Fruit fly (Drosophila melanogaster) whole organism, embryonic: ENCODE data around the gene Hr4.

Source experiments
- ATbp ChIP-seq: fragments of 200-800 bp; sonication (Bioruptor generic); optimal IDR thresholded peaks from 2 replicates; lab custom pipeline; 2017; ENCODE audit warnings: missing biosample characterization, mild to moderate bottlenecking, missing genetic modification characterization, missing genetic modification reagents
- CG10267 ChIP-seq: fragments of 200-800 bp; sonication (Bioruptor generic); optimal IDR thresholded peaks from 2 replicates; lab custom pipeline; 2018; ENCODE audit warnings: missing biosample characterization, mild to moderate bottlenecking, missing genetic modification characterization, moderate library complexity
- CG11398 ChIP-seq: fragments of 200-800 bp; sonication (Bioruptor generic); optimal IDR thresholded peaks from 2 replicates; lab custom pipeline; 2016; ENCODE audit warnings: missing biosample characterization, missing genetic modification characterization
- CG12104 ChIP-seq: fragments of 200-800 bp; sonication (Bioruptor generic); optimal IDR thresholded peaks from 3 replicates; lab custom pipeline; 2016; ENCODE audit warnings: missing biosample characterization, missing genetic modification characterization
- CG12391 ChIP-seq: fragments of 200-800 bp; sonication (Bioruptor generic); optimal IDR thresholded peaks from 3 replicates; lab custom pipeline; 2018; ENCODE audit warnings: missing biosample characterization, mild to moderate bottlenecking, missing genetic modification characterization, moderate library complexity
- CG13424 ChIP-seq: fragments of 200-800 bp; sonication (Bioruptor generic); optimal IDR thresholded peaks from 2 replicates; lab custom pipeline; 2019; ENCODE audit warnings: missing biosample characterization, mild to moderate bottlenecking, missing genetic modification characterization, moderate library complexity
- CG15479 ChIP-seq: fragments of 200-800 bp; sonication (Bioruptor generic); optimal IDR thresholded peaks from 3 replicates; lab custom pipeline; 2019; ENCODE audit warnings: missing biosample characterization, mild to moderate bottlenecking, missing genetic modification characterization, moderate library complexity
- CG15601 ChIP-seq: fragments of 200-800 bp; sonication (Bioruptor generic); optimal IDR thresholded peaks from 3 replicates; lab custom pipeline; 2019; ENCODE audit warnings: missing biosample characterization, mild to moderate bottlenecking, missing genetic modification characterization, moderate library complexity
- CG18262 ChIP-seq: fragments of 200-800 bp; optimal IDR thresholded peaks from 3 replicates; lab custom pipeline; 2019; ENCODE audit warnings: missing biosample characterization, mild to moderate bottlenecking, missing genetic modification characterization, moderate library complexity
- CG30020 ChIP-seq: fragments of 200-800 bp; optimal IDR thresholded peaks from 2 replicates; lab custom pipeline; 2019; ENCODE audit warnings: missing biosample characterization, mild to moderate bottlenecking, missing genetic modification characterization, moderate library complexity
- CG32772 ChIP-seq: fragments of 200-800 bp; sonication (Bioruptor generic); IDR thresholded peaks from 2 replicates; pipeline ENCODE4 v1.3.6; 2022; ENCODE audit warnings: missing biosample characterization, missing genetic modification characterization
- CG3407 ChIP-seq: fragments of 200-800 bp; sonication (Bioruptor generic); optimal IDR thresholded peaks from 2 replicates; lab custom pipeline; 2018; ENCODE audit warnings: missing biosample characterization, mild to moderate bottlenecking, missing genetic modification characterization
- CG34224 ChIP-seq: fragments of 200-800 bp; sonication (Bioruptor generic); IDR thresholded peaks from 3 replicates; pipeline ENCODE4 v1.3.6; 2022; ENCODE audit warnings: missing biosample characterization, missing genetic modification characterization; ENCODE audit not compliant: partially characterized antibody
- CG4617 ChIP-seq: fragments of 200-800 bp; sonication (Bioruptor generic); optimal IDR thresholded peaks from 3 replicates; lab custom pipeline; 2016; ENCODE audit warnings: missing biosample characterization, missing genetic modification characterization, borderline replicate concordance
- CG5180 ChIP-seq: fragments of 200-800 bp; sonication (Bioruptor generic); optimal IDR thresholded peaks from 3 replicates; lab custom pipeline; 2017; ENCODE audit warnings: missing biosample characterization, missing genetic modification characterization, mild to moderate bottlenecking, moderate library complexity, missing genetic modification reagents
- CG6175 ChIP-seq: fragments of 200-800 bp; sonication (Bioruptor generic); IDR thresholded peaks from 3 replicates; pipeline ENCODE4 v1.3.6; 2022; ENCODE audit warnings: missing biosample characterization, missing genetic modification characterization
- CG6272 ChIP-seq: fragments of 200-800 bp; sonication (Bioruptor generic); IDR thresholded peaks from 2 replicates; pipeline ENCODE4 v1.3.6; 2022; ENCODE audit warnings: missing biosample characterization, missing genetic modification characterization
- CG6689 ChIP-seq: fragments of 200-800 bp; sonication (Bioruptor generic); IDR thresholded peaks from 2 replicates; pipeline ENCODE4 v1.3.6; 2022; ENCODE audit warnings: missing biosample characterization, missing genetic modification characterization
- Chrac-16 ChIP-seq: fragments of 200-800 bp; sonication (Bioruptor generic); optimal IDR thresholded peaks from 3 replicates; lab custom pipeline; 2016; ENCODE audit warnings: missing biosample characterization, missing genetic modification characterization
- Dip2 ChIP-seq: fragments of 200-800 bp; sonication (Bioruptor generic); IDR thresholded peaks from 2 replicates; pipeline ENCODE4 v1.3.6; 2022; ENCODE audit warnings: missing biosample characterization, missing genetic modification characterization
- Dref ChIP-seq: fragments of 200-800 bp; sonication (Bioruptor generic); IDR thresholded peaks from 2 replicates; pipeline ENCODE4 v1.3.6; 2022; ENCODE audit warnings: missing biosample characterization, missing genetic modification characterization
- Elba2 ChIP-seq: fragments of 200-800 bp; sonication (Bioruptor generic); optimal IDR thresholded peaks from 3 replicates; lab custom pipeline; 2016; ENCODE audit warnings: missing biosample characterization, missing genetic modification characterization
- Fer3 ChIP-seq: fragments of 200-800 bp; sonication (Bioruptor generic); optimal IDR thresholded peaks from 2 replicates; lab custom pipeline; 2018; ENCODE audit warnings: missing biosample characterization, mild to moderate bottlenecking, missing genetic modification characterization, moderate library complexity
- Hey ChIP-seq: fragments of 200-800 bp; sonication (Bioruptor generic); optimal IDR thresholded peaks from 3 replicates; lab custom pipeline; 2018; ENCODE audit warnings: missing biosample characterization, mild to moderate bottlenecking, missing genetic modification characterization
- HmgZ ChIP-seq: fragments of 200-800 bp; sonication (Bioruptor generic); optimal IDR thresholded peaks from 2 replicates; lab custom pipeline; 2018; ENCODE audit warnings: missing biosample characterization, mild to moderate bottlenecking, missing genetic modification characterization
- Nf-YC ChIP-seq: fragments of 200-800 bp; optimal IDR thresholded peaks from 3 replicates; lab custom pipeline; 2019; ENCODE audit warnings: missing biosample characterization, mild to moderate bottlenecking, missing genetic modification characterization, moderate library complexity
- PHDP ChIP-seq: fragments of 200-800 bp; sonication (Bioruptor generic); optimal IDR thresholded peaks from 3 replicates; lab custom pipeline; 2018; ENCODE audit warnings: missing biosample characterization, mild to moderate bottlenecking, missing genetic modification characterization, moderate library complexity
- Scr ChIP-seq: fragments of 200-800 bp; sonication (Bioruptor generic); IDR thresholded peaks from 2 replicates; pipeline ENCODE4 v1.3.6; 2022; ENCODE audit warnings: missing biosample characterization, missing genetic modification characterization; ENCODE audit not compliant: partially characterized antibody
- ara ChIP-seq: fragments of 200-800 bp; sonication (Bioruptor generic); IDR thresholded peaks from 2 replicates; pipeline ENCODE4 v1.3.6; 2022; ENCODE audit warnings: missing biosample characterization, missing genetic modification characterization
- ase ChIP-seq: fragments of 200-800 bp; sonication (Bioruptor generic); IDR thresholded peaks from 3 replicates; pipeline ENCODE4 v1.3.6; 2022; ENCODE audit warnings: missing biosample characterization, missing genetic modification characterization
- bowl ChIP-seq: fragments of 200-800 bp; sonication (Bioruptor generic); IDR thresholded peaks from 2 replicates; pipeline ENCODE4 v1.3.6; 2022; ENCODE audit warnings: missing biosample characterization, missing genetic modification characterization
- chif ChIP-seq, 2 experiments: fragments of 200-800 bp; sonication (Bioruptor generic); optimal IDR thresholded peaks; 3 replicates each; lab custom pipeline; 2016; ENCODE audit warnings: missing biosample characterization in 2 of 2, missing genetic modification characterization in 2 of 2
- chm ChIP-seq: fragments of 200-800 bp; sonication (Bioruptor generic); IDR thresholded peaks from 2 replicates; pipeline ENCODE4 v1.3.6; 2022; ENCODE audit warnings: missing biosample characterization, missing genetic modification characterization
- corto ChIP-seq: fragments of 200-800 bp; sonication (Bioruptor generic); optimal IDR thresholded peaks from 2 replicates; lab custom pipeline; 2016; ENCODE audit warnings: missing biosample characterization, mild to moderate bottlenecking, missing genetic modification characterization, moderate library complexity
- croc ChIP-seq: fragments of 200-800 bp; sonication (Bioruptor generic); conservative IDR thresholded peaks from 3 replicates; pipeline ENCODE4 v1.3.6; 2022; ENCODE audit warnings: missing biosample characterization, missing genetic modification characterization
- da ChIP-seq: fragments of 200-800 bp; sonication (Bioruptor generic); optimal IDR thresholded peaks from 2 replicates; lab custom pipeline; 2016; ENCODE audit warnings: missing biosample characterization, missing genetic modification characterization
- dmrt11E ChIP-seq: fragments of 200-800 bp; sonication (Bioruptor generic); optimal IDR thresholded peaks from 3 replicates; lab custom pipeline; 2018; ENCODE audit warnings: missing biosample characterization, mild to moderate bottlenecking, missing genetic modification characterization, moderate library complexity
- eyg ChIP-seq: fragments of 200-800 bp; sonication (Bioruptor generic); optimal IDR thresholded peaks from 3 replicates; lab custom pipeline; 2016; ENCODE audit warnings: missing biosample characterization, missing genetic modification characterization
- fd64A ChIP-seq: fragments of 200-800 bp; sonication (Bioruptor generic); optimal IDR thresholded peaks from 3 replicates; lab custom pipeline; 2018; ENCODE audit warnings: missing biosample characterization, mild to moderate bottlenecking, missing genetic modification characterization
- hkb ChIP-seq, 2 experiments: fragments of 200-800 bp in 1 of 2; fragments of >200 bp in 1 of 2; sonication (Bioruptor generic) in 1 of 2; IDR thresholded peaks in 1 of 2; optimal IDR thresholded peaks in 1 of 2; 2 replicates each; pipeline versions ENCODE4 v1.3.6 to Lab custom; 2017 to 2022; ENCODE audit warnings: missing biosample characterization in 1 of 2, missing genetic modification characterization in 1 of 2
- klu ChIP-seq: fragments of 200-800 bp; sonication (Bioruptor generic); IDR thresholded peaks from 2 replicates; pipeline ENCODE4 v1.3.6; 2022; ENCODE audit warnings: missing biosample characterization, missing genetic modification characterization
- lov ChIP-seq, 2 experiments: fragments of 200-800 bp in 1 of 2; fragments of >200 bp in 1 of 2; sonication (Bioruptor generic) in 1 of 2; IDR thresholded peaks in 1 of 2; optimal IDR thresholded peaks in 1 of 2; 2 replicates in 1 of 2; 3 replicates in 1 of 2; pipeline versions ENCODE4 v1.3.6 to Lab custom; 2017 to 2022; ENCODE audit warnings: missing biosample characterization in 1 of 2, missing genetic modification characterization in 1 of 2
- odd ChIP-seq: fragments of 200-800 bp; sonication (Bioruptor generic); optimal IDR thresholded peaks from 2 replicates; lab custom pipeline; 2017; ENCODE audit warnings: missing biosample characterization, mild to moderate bottlenecking, missing genetic modification characterization
- pros ChIP-seq: fragments of 200-800 bp; sonication (Bioruptor generic); optimal IDR thresholded peaks from 3 replicates; lab custom pipeline; 2019; ENCODE audit warnings: missing biosample characterization, mild to moderate bottlenecking, missing genetic modification characterization, moderate library complexity
- ranshi ChIP-seq: fragments of 200-800 bp; sonication (Bioruptor generic); IDR thresholded peaks from 2 replicates; pipeline ENCODE4 v1.3.6; 2022; ENCODE audit warnings: missing biosample characterization, missing genetic modification characterization
- slbo ChIP-seq: fragments of 200-800 bp; sonication (Bioruptor generic); IDR thresholded peaks from 2 replicates; pipeline ENCODE4 v1.3.6; 2022; ENCODE audit warnings: missing biosample characterization, missing genetic modification characterization
- sr ChIP-seq: fragments of 200-800 bp; sonication (Bioruptor generic); IDR thresholded peaks from 3 replicates; pipeline ENCODE4 v1.3.6; 2022; ENCODE audit warnings: missing biosample characterization, missing genetic modification characterization
- z ChIP-seq: fragments of 200-800 bp; sonication (Bioruptor generic); IDR thresholded peaks from 3 replicates; pipeline ENCODE4 v1.3.6; 2022; ENCODE audit warnings: missing biosample characterization, missing genetic modification characterization
- zfh1 ChIP-seq: fragments of 200-800 bp; sonication (Bioruptor generic); IDR thresholded peaks from 3 replicates; pipeline ENCODE4 v1.3.6; 2022; ENCODE audit warnings: missing biosample characterization, missing genetic modification characterization

Hr4 gene

dm6 chrX:1948508-1949065 is 6.8 kb downstream of the Hr4 start (continued):
- TF ChIP-seq PHDP (tag; lab: Kevin White, UChicago) (peak; percentile 78), ranshi (GFP tag; lab: Robert Waterston, UW) (peak; percentile 66; the same call in 1 of the 2 replicates), CG10267 (tag; lab: Kevin White, UChicago) (no peak), CG32772 (GFP tag; lab: Robert Waterston, UW) (0 out of 2 replicates have a peak, but pooled peaks have one; percentile 25), klu (GFP tag; lab: Robert Waterston, UW) (0 out of 2 replicates have a peak, but pooled peaks have one; percentile 45), Chrac-16 (GFP tag; lab: Kevin White, UChicago) (peak; percentile 41), Dref (GFP tag; lab: Robert Waterston, UW) (no peak), da (GFP tag; lab: Kevin White, UChicago) (no peak), ATbp (GFP tag; lab: Kevin White, UChicago) (peak; percentile 31), chif (GFP tag; optimal IDR thresholded peaks at IDR 0.05; lab: Kevin White, UChicago) (peak in 1 of 2 experiments; percentile 3), CG11398 (GFP tag; lab: Kevin White, UChicago) (no peak), CG6689 (peak; percentile 55), CG30020 (tag; lab: Kevin White, UChicago) (no peak), dmrt11E (no peak), CG13424 (peak; percentile 17), z (GFP tag; lab: Robert Waterston, UW) (no peak), odd (no peak), ara (GFP tag; lab: Robert Waterston, UW) (0 out of 2 replicates have a peak, but pooled peaks have one; percentile 26), croc (GFP tag; lab: Robert Waterston, UW) (no peak), lov (optimal IDR thresholded peaks at IDR 0.05; lab: Kevin White, UChicago) (no peak), lov (GFP tag; IDR thresholded peaks at IDR 0.05; lab: Robert Waterston, UW) (no peak), CG5180 (no peak), chm (GFP tag; lab: Robert Waterston, UW) (no peak), HmgZ (peak; percentile 61), CG15601 (tag; lab: Kevin White, UChicago) (no peak), CG3407 (no peak), Elba2 (GFP tag; lab: Kevin White, UChicago) (no peak), CG6175 (GFP tag; lab: Robert Waterston, UW) (no peak), Nf-YC (tag; lab: Kevin White, UChicago) (no peak), fd64A (GFP tag; lab: Kevin White, UChicago) (no peak), zfh1 (GFP tag; lab: Robert Waterston, UW) (peak; percentile 47; the same call in 1 of the 3 replicates), CG15479 (GFP tag; lab: Kevin White, UChicago) (no peak), ase (GFP tag; lab: Robert Waterston, UW) (no peak), CG34224 (GFP tag; lab: Robert Waterston, UW) (no peak), slbo (peak; percentile 81), Fer3 (tag; lab: Kevin White, UChicago) (peak; percentile 59), corto (no peak), CG18262 (peak; percentile 15), CG12391 (peak; percentile 40), CG4617 (GFP tag; lab: Kevin White, UChicago) (no peak), Dip2 (GFP tag; lab: Robert Waterston, UW) (no peak), eyg (GFP tag; lab: Kevin White, UChicago) (no peak), Hey (tag; lab: Kevin White, UChicago) (no peak), pros (GFP tag; lab: Kevin White, UChicago) (no peak), bowl (GFP tag; lab: Robert Waterston, UW) (no peak), Scr (GFP tag; lab: Robert Waterston, UW) (no peak), hkb (optimal IDR thresholded peaks at IDR 0.05; lab: Kevin White, UChicago) (no peak), hkb (GFP tag; IDR thresholded peaks at IDR 0.05; lab: Robert Waterston, UW) (peak; percentile 47), CG12104 (no peak), sr (GFP tag; lab: Robert Waterston, UW) (no peak), CG6272 (GFP tag; lab: Robert Waterston, UW) (no peak)
